Worm (Caenorhabditis elegans) whole organism, L4 larva: Measurements from ENCODE around the gene F35D2.6.

Experiments used
- D1046.2 ChIP-seq: fragments of 200-800 bp; sonication (Bioruptor generic); IDR thresholded peaks from 2 replicates; pipeline ENCODE4 v1.3.6; 2022; ENCODE audit warnings: missing genetic modification characterization, missing compliant biosample characterization
- F26F4.8 ChIP-seq: fragments of 200-800 bp; sonication (Bioruptor generic); conservative IDR thresholded peaks from 2 replicates; pipeline ENCODE4 v1.3.6; 2022; ENCODE audit warnings: missing genetic modification characterization, missing compliant biosample characterization
- F49E8.2 ChIP-seq: sonication (generic microtip); optimal IDR thresholded peaks from 2 replicates; lab custom pipeline; 2016; ENCODE audit warnings: missing compliant biosample characterization, mild to moderate bottlenecking, missing genetic modification characterization, borderline replicate concordance
- T20F7.1 ChIP-seq: fragments of 200-800 bp; sonication (Bioruptor generic); optimal IDR thresholded peaks from 2 replicates; lab custom pipeline; 2018; ENCODE audit warnings: mild to moderate bottlenecking, missing genetic modification characterization, missing compliant biosample characterization
- Y75B8A.6 ChIP-seq: fragments of 200-800 bp; sonication (Bioruptor generic); IDR thresholded peaks from 2 replicates; pipeline ENCODE4 v1.3.6; 2022; ENCODE audit warnings: missing genetic modification reagents, missing genetic modification characterization, missing compliant biosample characterization
- aha-1 ChIP-seq: fragments of 150-350 bp; peaks from one replicate; lab custom pipeline; 2014; ENCODE audit warnings: missing biosample characterization, missing genetic modification characterization
- arid-1 ChIP-seq: fragments of 200-800 bp; sonication (Bioruptor generic); conservative IDR thresholded peaks from 2 replicates; pipeline ENCODE4 v1.3.6; 2022; ENCODE audit warnings: missing genetic modification reagents, missing genetic modification characterization, missing compliant biosample characterization
- attf-4 ChIP-seq: sonication (generic microtip); optimal IDR thresholded peaks from 3 replicates; lab custom pipeline; 2017; ENCODE audit warnings: missing biosample characterization, missing genetic modification characterization
- ceh-32 ChIP-seq: sonication (generic microtip); optimal IDR thresholded peaks from 2 replicates; lab custom pipeline; 2016; ENCODE audit warnings: mild to moderate bottlenecking, missing genetic modification characterization, missing compliant biosample characterization; ENCODE audit not compliant: poor library complexity
- ceh-82 ChIP-seq: sonication (generic microtip); optimal IDR thresholded peaks from 2 replicates; lab custom pipeline; 2017; ENCODE audit warnings: missing biosample characterization, missing genetic modification characterization
- daf-12 ChIP-seq: fragments of 150-350 bp; optimal IDR thresholded peaks from 2 replicates; lab custom pipeline; 2014; ENCODE audit warnings: missing biosample characterization, missing genetic modification reagents, missing genetic modification characterization
- daf-16 ChIP-seq, 3 experiments: sonication (generic microtip); optimal IDR thresholded peaks; 2 replicates each; lab custom pipeline; 2016 to 2017; ENCODE audit warnings: missing genetic modification characterization in 3 of 3, missing genetic modification reagents in 3 of 3, mild to moderate bottlenecking in 2 of 3, missing compliant biosample characterization in 2 of 3, missing biosample characterization in 1 of 3, moderate library complexity in 1 of 3
- dmd-6 ChIP-seq: fragments of 200-800 bp; sonication (Bioruptor generic); IDR thresholded peaks from 2 replicates; pipeline ENCODE4 v1.3.6; 2022; ENCODE audit warnings: missing genetic modification reagents, missing genetic modification characterization, missing compliant biosample characterization
- dmd-9 ChIP-seq: fragments of 200-800 bp; sonication (Bioruptor generic); IDR thresholded peaks from 2 replicates; pipeline ENCODE4 v1.3.6; 2022; ENCODE audit warnings: missing genetic modification reagents, missing genetic modification characterization, missing compliant biosample characterization
- egl-27 ChIP-seq: sonication (generic microtip); optimal IDR thresholded peaks from 3 replicates; lab custom pipeline; 2017; ENCODE audit warnings: missing biosample characterization, missing genetic modification reagents, missing genetic modification characterization
- fos-1 ChIP-seq: fragments of 150-350 bp; optimal IDR thresholded peaks from 2 replicates; lab custom pipeline; 2014; ENCODE audit warnings: missing biosample characterization, missing genetic modification characterization
- gei-8 ChIP-seq: fragments of 200-800 bp; sonication (Bioruptor generic); optimal IDR thresholded peaks from 2 replicates; lab custom pipeline; 2018; ENCODE audit warnings: mild to moderate bottlenecking, missing genetic modification characterization, missing compliant biosample characterization
- hif-1 ChIP-seq, 2 experiments: sonication (generic microtip); optimal IDR thresholded peaks; 2 replicates each; lab custom pipeline; 2016 to 2017; ENCODE audit warnings: missing compliant biosample characterization in 2 of 2, missing genetic modification characterization in 2 of 2, missing genetic modification reagents in 2 of 2, missing genotype in 2 of 2, mild to moderate bottlenecking in 1 of 2
- lim-7 ChIP-seq: fragments of 200-800 bp; sonication (Bioruptor generic); IDR thresholded peaks from 2 replicates; pipeline ENCODE4 v1.3.6; 2022; ENCODE audit warnings: missing genetic modification characterization, missing compliant biosample characterization
- lin-1 ChIP-seq: fragments of 200-800 bp; sonication (Bioruptor generic); IDR thresholded peaks from 2 replicates; pipeline ENCODE4 v1.3.6; 2022; ENCODE audit warnings: missing genetic modification reagents, missing genetic modification characterization, missing compliant biosample characterization
- lir-3 ChIP-seq: sonication (generic microtip); optimal IDR thresholded peaks from 2 replicates; lab custom pipeline; 2016; ENCODE audit warnings: mild to moderate bottlenecking, missing genetic modification characterization, missing compliant biosample characterization
- madf-9 ChIP-seq: fragments of 200-800 bp; sonication (Bioruptor generic); conservative IDR thresholded peaks from 2 replicates; pipeline ENCODE4 v1.3.6; 2022; ENCODE audit warnings: missing genetic modification reagents, missing genetic modification characterization, missing compliant biosample characterization
- mxl-2 ChIP-seq: fragments of 200-800 bp; sonication (Bioruptor generic); conservative IDR thresholded peaks from 2 replicates; pipeline ENCODE4 v1.3.6; 2022; ENCODE audit warnings: missing genetic modification reagents, missing genetic modification characterization, missing compliant biosample characterization
- mxl-3 ChIP-seq: fragments of 200-800 bp; sonication (Bioruptor generic); optimal IDR thresholded peaks from 2 replicates; lab custom pipeline; 2018; ENCODE audit warnings: mild to moderate bottlenecking, missing genetic modification characterization, missing compliant biosample characterization
- nhr-10 ChIP-seq: fragments of 150-350 bp; optimal IDR thresholded peaks from 2 replicates; lab custom pipeline; 2014; ENCODE audit warnings: missing biosample characterization, missing genetic modification characterization
- nhr-11 ChIP-seq: fragments of 150-350 bp; optimal IDR thresholded peaks from 2 replicates; lab custom pipeline; 2014; ENCODE audit warnings: missing biosample characterization, missing genetic modification characterization
- nhr-237 ChIP-seq: sonication (generic microtip); optimal IDR thresholded peaks from 2 replicates; lab custom pipeline; 2017; ENCODE audit warnings: missing biosample characterization, missing genetic modification characterization
- nhr-25 ChIP-seq: sonication (generic microtip); optimal IDR thresholded peaks from 2 replicates; lab custom pipeline; 2017; ENCODE audit warnings: missing genetic modification characterization, mild to moderate bottlenecking, missing compliant biosample characterization, antibody characterized with exemption, moderate library complexity, borderline replicate concordance; ENCODE audit not compliant: insufficient read depth
- nhr-48 ChIP-seq: sonication (generic microtip); optimal IDR thresholded peaks from 2 replicates; lab custom pipeline; 2016; ENCODE audit warnings: mild to moderate bottlenecking, missing genetic modification characterization, missing compliant biosample characterization
- pha-4 ChIP-seq, 2 experiments: fragments of 150-350 bp in 1 of 2; fragments of 200-800 bp in 1 of 2; sonication (Bioruptor generic) in 1 of 2; IDR thresholded peaks in 1 of 2; optimal IDR thresholded peaks in 1 of 2; 2 replicates each; pipeline versions ENCODE4 v1.3.6 to Lab custom; 2014 to 2022; ENCODE audit warnings: missing genetic modification characterization in 2 of 2, missing genetic modification reagents in 2 of 2, missing biosample characterization in 1 of 2, missing compliant biosample characterization in 1 of 2
- php-3 ChIP-seq: fragments of 200-800 bp; sonication (Bioruptor generic); IDR thresholded peaks from 2 replicates; pipeline ENCODE4 v1.3.6; 2022; ENCODE audit warnings: missing genetic modification reagents, missing genetic modification characterization, missing compliant biosample characterization
- rbr-2 ChIP-seq: sonication (generic microtip); optimal IDR thresholded peaks from 2 replicates; lab custom pipeline; 2016; ENCODE audit warnings: missing genotype, missing genetic modification characterization, missing compliant biosample characterization
- set-16 ChIP-seq: fragments of 200-800 bp; sonication (Bioruptor generic); IDR thresholded peaks from 2 replicates; pipeline ENCODE4 v1.3.6; 2022; ENCODE audit warnings: missing genetic modification reagents, missing genetic modification characterization, missing compliant biosample characterization
- snpc-1.2 ChIP-seq: fragments of 200-800 bp; sonication (Bioruptor generic); IDR thresholded peaks from 2 replicates; pipeline ENCODE4 v1.3.6; 2022; ENCODE audit warnings: missing genetic modification reagents, missing genetic modification characterization, missing compliant biosample characterization
- spr-3 ChIP-seq: fragments of 200-800 bp; sonication (Bioruptor generic); optimal IDR thresholded peaks from 2 replicates; lab custom pipeline; 2018; ENCODE audit warnings: mild to moderate bottlenecking, missing genetic modification characterization, missing compliant biosample characterization
- tag-97 ChIP-seq: fragments of 200-800 bp; sonication (Bioruptor generic); IDR thresholded peaks from 2 replicates; pipeline ENCODE4 v1.3.6; 2022; ENCODE audit warnings: missing genetic modification characterization, missing compliant biosample characterization
- zfp-2 ChIP-seq: sonication (generic microtip); optimal IDR thresholded peaks from 2 replicates; lab custom pipeline; 2016; ENCODE audit warnings: mild to moderate bottlenecking, missing genetic modification characterization, missing compliant biosample characterization
- zip-11 ChIP-seq: fragments of 200-800 bp; sonication (Bioruptor generic); IDR thresholded peaks from 2 replicates; pipeline ENCODE4 v1.3.6; 2022; ENCODE audit warnings: missing genetic modification characterization, missing compliant biosample characterization
- ztf-7 ChIP-seq: fragments of 150-350 bp; optimal IDR thresholded peaks from 2 replicates; lab custom pipeline; 2014; ENCODE audit warnings: missing biosample characterization, missing genetic modification characterization

F35D2.6 gene

DNA sequence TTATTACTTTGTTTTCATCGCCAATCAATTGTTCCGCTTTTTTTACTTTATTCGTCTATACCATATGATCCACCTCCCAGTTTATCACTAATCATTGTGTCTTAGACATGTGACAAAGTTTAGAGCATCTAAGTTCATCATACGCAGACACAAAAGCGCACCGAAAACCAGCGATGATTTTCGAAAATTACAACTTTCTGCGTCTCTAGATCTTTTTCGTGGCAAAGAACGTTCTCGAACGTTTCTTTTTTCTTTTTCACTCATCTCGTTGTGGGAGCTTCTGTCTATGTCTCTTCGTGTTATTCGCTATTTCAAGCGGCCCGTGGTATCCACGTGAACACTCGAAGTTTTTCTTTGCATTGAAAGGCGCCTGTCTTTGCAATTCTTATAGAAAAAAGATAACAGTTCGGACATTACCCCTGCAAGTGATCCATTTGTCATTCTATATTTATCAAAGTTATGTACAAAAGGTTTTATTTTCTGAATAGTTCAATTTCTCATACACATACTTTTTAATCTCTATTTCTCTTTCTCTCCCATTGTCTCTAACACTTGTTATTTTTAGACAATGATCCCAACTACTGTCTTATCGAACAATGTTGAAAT lies 48.3 kb upstream of the F35D2.6 start, which contains the start of gene ZK1290.5 (continued):
- TF ChIP-seq lin-1 (GFP tag; lab: Robert Waterston, UW) (peak; percentile 87), F26F4.8 (GFP tag; lab: Robert Waterston, UW) (no peak), hif-1 (tag; optimal IDR thresholded peaks at IDR 0.05; lab: Kevin White, UChicago) (peak in 1 of 2 experiments; percentile 69), D1046.2 (no peak), egl-27 (no peak), set-16 (peak; percentile 36; the same call in 1 of the 2 replicates), T20F7.1 (peak; percentile 84), lim-7 (no peak), aha-1 (tag; lab: Kevin White, UChicago) (peak; percentile 96), zfp-2 (tag; lab: Kevin White, UChicago) (no peak), nhr-48 (tag; lab: Kevin White, UChicago) (peak; percentile 98), php-3 (GFP tag; lab: Robert Waterston, UW) (peak; percentile 91), Y75B8A.6 (GFP tag; lab: Robert Waterston, UW) (0 out of 2 replicates have a peak, but pooled peaks have one; percentile 31), nhr-11 (tag; lab: Kevin White, UChicago) (peak; percentile 89), attf-4 (tag; lab: Kevin White, UChicago) (no peak), dmd-9 (GFP tag; lab: Robert Waterston, UW) (no peak), daf-16 (GFP tag; optimal IDR thresholded peaks at IDR 0.05; lab: Kevin White, UChicago) (peak; percentile 82 to 87), daf-16 (tag; optimal IDR thresholded peaks at IDR 0.05; lab: Kevin White, UChicago) (peak; percentile 76), nhr-237 (tag; lab: Kevin White, UChicago) (no peak), mxl-3 (GFP tag; lab: Kevin White, UChicago) (peak; percentile 52), rbr-2 (tag; lab: Kevin White, UChicago) (peak; percentile 67), snpc-1.2 (GFP tag; lab: Robert Waterston, UW) (no peak), ztf-7 (tag; lab: Kevin White, UChicago) (peak; percentile 37), mxl-2 (peak; percentile 98), madf-9 (GFP tag; lab: Robert Waterston, UW) (peak; percentile 48; the same call in 1 of the 2 replicates), nhr-10 (peak; percentile 83), lir-3 (tag; lab: Kevin White, UChicago) (no peak), fos-1 (tag; lab: Kevin White, UChicago) (peak; percentile 34), spr-3 (no peak), daf-12 (tag; lab: Kevin White, UChicago) (no peak), tag-97 (GFP tag; lab: Robert Waterston, UW) (no peak), F49E8.2 (tag; lab: Kevin White, UChicago) (no peak), nhr-25 (tag; lab: Kevin White, UChicago) (peak; percentile 49), ceh-32 (tag; lab: Kevin White, UChicago) (no peak), zip-11 (GFP tag; lab: Robert Waterston, UW) (no peak), gei-8 (GFP tag; lab: Kevin White, UChicago) (peak; percentile 96), arid-1 (no peak), pha-4 (GFP tag; IDR thresholded peaks at IDR 0.05; lab: Robert Waterston, UW) (peak; percentile 86), pha-4 (tag; optimal IDR thresholded peaks at IDR 0.05; lab: Kevin White, UChicago) (peak; percentile 61), dmd-6 (GFP tag; lab: Robert Waterston, UW) (peak; percentile 99), ceh-82 (tag; lab: Kevin White, UChicago) (no peak)
- TF ChIP-seq, all 104 proteins: peak for 49
